Fruit fly (Drosophila melanogaster): Measurements from ENCODE around the gene CG42654.

CG42654 gene

DNA sequence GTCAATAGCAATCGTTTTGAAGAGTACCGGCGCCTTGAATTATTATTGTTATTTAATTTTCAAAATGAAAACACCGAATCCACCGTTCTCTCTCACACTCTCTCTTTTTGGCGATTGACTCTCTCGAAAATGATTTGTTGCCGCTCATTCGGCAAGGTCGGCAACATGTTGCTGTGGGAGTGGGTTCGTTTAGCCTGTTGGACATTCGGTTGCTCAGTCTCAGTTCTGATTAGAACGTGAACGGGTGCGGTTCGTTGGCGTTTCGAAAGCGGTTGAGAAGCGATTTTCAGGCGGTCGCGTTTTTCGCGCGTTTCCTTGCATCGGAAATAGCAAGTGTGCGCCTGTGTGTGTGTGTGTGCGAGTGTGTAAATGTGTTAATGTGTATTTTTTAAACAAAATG lies 15.3 kb downstream of the CG42654 start, which contains the start of gene Ac76E:
TSS of gene Ac76E (plus strand) at position 264 of the 400 bp plus-strand sequence.
- TF ChIP-seq ss (GFP tag; optimal IDR thresholded peaks at IDR 0.05) (no peak), Hr39 (GFP tag; optimal IDR thresholded peaks at IDR 0.05) (peak; percentile 54), CG15336 (GFP tag; IDR thresholded peaks at IDR 0.05) (0 out of 2 replicates have a peak, but pooled peaks have one; percentile 24), fkh (GFP tag; optimal IDR thresholded peaks at IDR 0.05) (peak; percentile 13), spab (GFP tag; optimal IDR thresholded peaks at IDR 0.05) (no peak), vri (GFP tag; optimal IDR thresholded peaks at IDR 0.05) (peak; percentile 27), CG1621 (tag; optimal IDR thresholded peaks at IDR 0.05) (no peak), Eip78C (GFP tag) (peak; percentile 40)

DNA sequence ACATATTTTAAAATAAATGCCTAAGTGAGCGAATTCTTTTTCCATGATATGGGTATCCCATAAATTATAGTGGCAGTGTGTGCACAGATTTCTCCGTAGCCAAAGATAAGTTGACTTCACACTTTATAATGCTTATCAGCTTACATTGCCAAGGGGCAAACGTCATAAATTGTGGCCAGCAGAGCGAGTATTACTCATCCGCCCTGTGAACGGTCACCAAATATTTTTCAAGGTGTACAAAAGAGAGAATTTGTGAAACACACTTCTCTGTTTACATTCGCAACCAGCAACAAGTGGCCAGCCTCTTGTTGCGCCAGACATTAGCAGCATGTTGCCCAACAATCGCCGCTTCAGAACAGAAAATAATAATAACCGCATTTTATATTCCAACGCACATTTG lies 21.4 kb downstream of the CG42654 start:
- TF ChIP-seq pdm3 (GFP tag; optimal IDR thresholded peaks at IDR 0.05) (no peak), eg (GFP tag; IDR thresholded peaks at IDR 0.05) (no peak; the same call in 2 of the 3 replicates), CG16779 (tag; optimal IDR thresholded peaks at IDR 0.05) (no peak), CG6163 (GFP tag; IDR thresholded peaks at IDR 0.05) (no peak; the same call in 2 of the 3 replicates), spab (GFP tag; optimal IDR thresholded peaks at IDR 0.05) (no peak), CG4318 (GFP tag; optimal IDR thresholded peaks at IDR 0.05) (no peak), acj6 (GFP tag; optimal IDR thresholded peaks at IDR 0.05) (no peak), fkh (GFP tag; optimal IDR thresholded peaks at IDR 0.05) (peak; percentile 86), Hr38 (GFP tag; optimal IDR thresholded peaks at IDR 0.05) (no peak), dsx (GFP tag; optimal IDR thresholded peaks at IDR 0.05; ENCODE audit: poor library complexity, severe bottlenecking) (no peak), CG34406 (GFP tag; optimal IDR thresholded peaks at IDR 0.05) (no peak), cyc (GFP tag; optimal IDR thresholded peaks at IDR 0.05) (no peak), lz (GFP tag; optimal IDR thresholded peaks at IDR 0.05) (no peak), ss (GFP tag; optimal IDR thresholded peaks at IDR 0.05) (no peak), esn (GFP tag; optimal IDR thresholded peaks at IDR 0.05) (peak; percentile 30), net (GFP tag; optimal IDR thresholded peaks at IDR 0.05) (peak; percentile 21), CG10669 (GFP tag; optimal IDR thresholded peaks at IDR 0.05) (no peak), Blimp-1 (GFP tag; optimal IDR thresholded peaks at IDR 0.05) (no peak), topi (GFP tag; optimal IDR thresholded peaks at IDR 0.05) (no peak), achi (GFP tag; optimal IDR thresholded peaks at IDR 0.05) (no peak), Ets21C (GFP tag; optimal IDR thresholded peaks at IDR 0.05) (no peak), CG3032 (tag; optimal IDR thresholded peaks at IDR 0.05) (no peak), CG9139 (GFP tag; optimal IDR thresholded peaks at IDR 0.05) (no peak), CG6792 (GFP tag; optimal IDR thresholded peaks at IDR 0.05) (no peak), Eip78C (GFP tag) (peak; percentile 66), Sox102F (GFP tag; optimal IDR thresholded peaks at IDR 0.05) (peak; percentile 9), dac (GFP tag; optimal IDR thresholded peaks at IDR 0.05) (no peak), CG6854 (GFP tag; optimal IDR thresholded peaks at IDR 0.05) (no peak), Eip93F (GFP tag; optimal IDR thresholded peaks at IDR 0.05) (no peak), Lpt (GFP tag; optimal IDR thresholded peaks at IDR 0.05) (no peak), Met (GFP tag; optimal IDR thresholded peaks at IDR 0.05) (peak; percentile 34), CG1621 (tag; optimal IDR thresholded peaks at IDR 0.05) (no peak), fd85E (GFP tag; optimal IDR thresholded peaks at IDR 0.05) (no peak), Ets96B (tag; optimal IDR thresholded peaks at IDR 0.05) (no peak), Hr4 (GFP tag; optimal IDR thresholded peaks at IDR 0.05) (no peak), CG8632 (GFP tag; optimal IDR thresholded peaks at IDR 0.05) (no peak), CG10631 (GFP tag; optimal IDR thresholded peaks at IDR 0.05) (no peak), vri (GFP tag; optimal IDR thresholded peaks at IDR 0.05) (peak; percentile 20), OdsH (GFP tag; optimal IDR thresholded peaks at IDR 0.05) (no peak), CG15336 (GFP tag; IDR thresholded peaks at IDR 0.05) (peak; percentile 51), Sox15 (GFP tag; optimal IDR thresholded peaks at IDR 0.05) (no peak), Sox14 (GFP tag; optimal IDR thresholded peaks at IDR 0.05) (no peak), CG8119 (GFP tag; IDR thresholded peaks at IDR 0.05) (no peak), CG11902 (GFP tag; optimal IDR thresholded peaks at IDR 0.05) (no peak), Gug (GFP tag; IDR thresholded peaks at IDR 0.05) (no peak), CG8319 (GFP tag; optimal IDR thresholded peaks at IDR 0.05) (no peak), CG3919 (GFP tag; optimal IDR thresholded peaks at IDR 0.05) (no peak), svp (GFP tag) (peak; percentile 45), CG11762 (GFP tag; optimal IDR thresholded peaks at IDR 0.05; ENCODE audit: insufficient read depth) (no peak)

Data from whole organism, prepupa.